Worm (Caenorhabditis elegans) whole organism, L3 larva: ENCODE results near the gene nep-13.
A peak's percentile ranks its signal among the peaks of the same experiment; 100 is the strongest.

Experiments used
- aly-2 ChIP-seq: fragments of 150-350 bp; optimal IDR thresholded peaks from 2 replicates; lab custom pipeline; 2014; ENCODE audit warnings: missing biosample characterization, missing genetic modification characterization
- ama-1 ChIP-seq: fragments of 150-350 bp; optimal IDR thresholded peaks from 2 replicates; lab custom pipeline; 2018
- ceh-28 ChIP-seq: fragments of 150-350 bp; optimal IDR thresholded peaks from 2 replicates; lab custom pipeline; 2014; ENCODE audit warnings: missing biosample characterization, missing genetic modification reagents, missing genetic modification characterization
- ceh-82 ChIP-seq: fragments of 150-350 bp; optimal IDR thresholded peaks from 2 replicates; lab custom pipeline; 2014; ENCODE audit warnings: missing biosample characterization, missing genetic modification characterization
- ceh-9 ChIP-seq: sonication (generic microtip); optimal IDR thresholded peaks from 2 replicates; lab custom pipeline; 2018; ENCODE audit warnings: missing biosample characterization, missing genetic modification characterization
- egl-27 ChIP-seq: sonication (generic microtip); optimal IDR thresholded peaks from 4 replicates; lab custom pipeline; 2017; ENCODE audit warnings: missing biosample characterization, missing genetic modification reagents, missing genetic modification characterization
- egl-5 ChIP-seq: fragments of 150-350 bp; optimal IDR thresholded peaks from 2 replicates; lab custom pipeline; 2017; ENCODE audit warnings: missing biosample characterization, missing genetic modification reagents, missing genetic modification characterization, inconsistent platforms
- elt-1 ChIP-seq: fragments of 150-350 bp; optimal IDR thresholded peaks from 2 replicates; lab custom pipeline; 2014; ENCODE audit warnings: missing biosample characterization, missing genetic modification characterization
- elt-2 ChIP-seq: sonication (generic microtip); optimal IDR thresholded peaks from 2 replicates; lab custom pipeline; 2016; ENCODE audit warnings: missing genetic modification reagents, mild to moderate bottlenecking, missing genetic modification characterization, missing compliant biosample characterization
- elt-3 ChIP-seq, 3 experiments: fragments of 150-350 bp in 1 of 3; sonication (generic microtip) in 2 of 3; optimal IDR thresholded peaks; 2 replicates in 2 of 3; 4 replicates in 1 of 3; lab custom pipeline; 2014 to 2017; ENCODE audit warnings: missing biosample characterization in 3 of 3, missing genetic modification characterization in 3 of 3
- fkh-2 ChIP-seq: fragments of 150-350 bp; optimal IDR thresholded peaks from 2 replicates; lab custom pipeline; 2014; ENCODE audit warnings: missing biosample characterization, missing genetic modification reagents, missing genetic modification characterization
- fos-1 ChIP-seq: fragments of 150-350 bp; optimal IDR thresholded peaks from 2 replicates; lab custom pipeline; 2014; ENCODE audit warnings: missing biosample characterization, missing genetic modification characterization
- hmg-11 ChIP-seq: sonication (generic microtip); optimal IDR thresholded peaks from 2 replicates; lab custom pipeline; 2016; ENCODE audit warnings: missing genetic modification characterization, missing compliant biosample characterization
- jun-1 ChIP-seq: fragments of 150-350 bp; optimal IDR thresholded peaks from 2 replicates; lab custom pipeline; 2014; ENCODE audit warnings: missing biosample characterization, missing genetic modification reagents, missing genetic modification characterization
- lin-39 ChIP-seq: fragments of 150-350 bp; optimal IDR thresholded peaks from 2 replicates; lab custom pipeline; 2018; ENCODE audit warnings: missing biosample characterization, missing genetic modification reagents, missing genetic modification characterization
- lsy-12 ChIP-seq: sonication (generic microtip); optimal IDR thresholded peaks from 2 replicates; lab custom pipeline; 2016; ENCODE audit warnings: mild to moderate bottlenecking, missing genetic modification characterization, missing compliant biosample characterization
- mdl-1 ChIP-seq: fragments of 150-350 bp; optimal IDR thresholded peaks from 2 replicates; lab custom pipeline; 2014; ENCODE audit warnings: missing biosample characterization, missing genetic modification characterization
- nfya-1 ChIP-seq: sonication (generic microtip); optimal IDR thresholded peaks from 2 replicates; lab custom pipeline; 2017; ENCODE audit warnings: missing genetic modification characterization, mild to moderate bottlenecking, missing compliant biosample characterization, antibody characterized with exemption, moderate library complexity; ENCODE audit not compliant: insufficient read depth
- nhr-11 ChIP-seq: fragments of 150-350 bp; optimal IDR thresholded peaks from 2 replicates; lab custom pipeline; 2014; ENCODE audit warnings: missing biosample characterization, missing genetic modification characterization
- nhr-12 ChIP-seq: fragments of 150-350 bp; optimal IDR thresholded peaks from 2 replicates; lab custom pipeline; 2014; ENCODE audit warnings: missing biosample characterization, missing genetic modification characterization
- nhr-23 ChIP-seq: fragments of 150-350 bp; optimal IDR thresholded peaks from 2 replicates; lab custom pipeline; 2014; ENCODE audit warnings: missing biosample characterization, missing genetic modification reagents, missing genetic modification characterization
- nhr-237 ChIP-seq: fragments of 150-350 bp; optimal IDR thresholded peaks from 2 replicates; lab custom pipeline; 2014; ENCODE audit warnings: missing biosample characterization, missing genetic modification characterization
- nhr-28 ChIP-seq: fragments of 150-350 bp; optimal IDR thresholded peaks from 2 replicates; lab custom pipeline; 2014; ENCODE audit warnings: missing biosample characterization, missing genetic modification characterization
- nhr-43 ChIP-seq: sonication (generic microtip); optimal IDR thresholded peaks from 2 replicates; lab custom pipeline; 2016; ENCODE audit warnings: mild to moderate bottlenecking, missing genetic modification characterization, missing compliant biosample characterization; ENCODE audit not compliant: poor library complexity, severe bottlenecking
- nhr-67 ChIP-seq: fragments of 150-350 bp; optimal IDR thresholded peaks from 2 replicates; lab custom pipeline; 2014; ENCODE audit warnings: missing biosample characterization, missing genetic modification characterization
- nhr-76 ChIP-seq: fragments of 150-350 bp; sonication (generic microtip); optimal IDR thresholded peaks from 5 replicates; lab custom pipeline; 2014; ENCODE audit warnings: missing biosample characterization, missing genetic modification characterization
- nhr-77 ChIP-seq: fragments of 150-350 bp; optimal IDR thresholded peaks from 2 replicates; lab custom pipeline; 2014; ENCODE audit warnings: missing biosample characterization, missing genetic modification characterization
- pha-4 ChIP-seq: fragments of 150-350 bp; optimal IDR thresholded peaks from 2 replicates; lab custom pipeline; 2014; ENCODE audit warnings: missing biosample characterization, missing genetic modification reagents, missing genetic modification characterization
- pqm-1 ChIP-seq: fragments of 150-350 bp; optimal IDR thresholded peaks from 2 replicates; lab custom pipeline; 2017; ENCODE audit warnings: missing biosample characterization, missing genetic modification characterization, inconsistent platforms
- sea-2 ChIP-seq: fragments of 150-350 bp; sonication (generic microtip); optimal IDR thresholded peaks from 4 replicates; lab custom pipeline; 2014; ENCODE audit warnings: missing biosample characterization, missing genetic modification reagents, missing genetic modification characterization
- snpc-4 ChIP-seq: fragments of 150-350 bp; optimal IDR thresholded peaks from 2 replicates; lab custom pipeline; 2014; ENCODE audit warnings: missing biosample characterization, missing genetic modification characterization
- tbx-2 ChIP-seq: sonication (generic microtip); optimal IDR thresholded peaks from 2 replicates; lab custom pipeline; 2016; ENCODE audit warnings: mild to moderate bottlenecking, missing genetic modification characterization, missing compliant biosample characterization
- unc-39 ChIP-seq: sonication (generic microtip); optimal IDR thresholded peaks from 4 replicates; lab custom pipeline; 2017; ENCODE audit warnings: missing biosample characterization, missing genetic modification characterization
- unc-62 ChIP-seq: fragments of 150-350 bp; sonication (generic microtip); optimal IDR thresholded peaks from 4 replicates; lab custom pipeline; 2014; ENCODE audit warnings: missing biosample characterization, missing genetic modification reagents, missing genetic modification characterization
- zag-1 ChIP-seq: fragments of 150-350 bp; optimal IDR thresholded peaks from 2 replicates; lab custom pipeline; 2014; ENCODE audit warnings: missing biosample characterization, missing genetic modification characterization
- ztf-11 ChIP-seq: fragments of 150-350 bp; optimal IDR thresholded peaks from 2 replicates; lab custom pipeline; 2014; ENCODE audit warnings: missing biosample characterization, missing genetic modification characterization
- ztf-4 ChIP-seq: fragments of 150-350 bp; optimal IDR thresholded peaks from 2 replicates; lab custom pipeline; 2014; ENCODE audit warnings: missing biosample characterization, missing genetic modification characterization

The nep-13 gene

ce11 chrII:3244070-3244469 lies 38.4 kb upstream of the nep-13 start, which contains the start of gene C17F4.12:
Gene C17F4.12, minus strand, starts transcription at chrII:3244170.
- no peak for TF ChIP-seq hmg-11
- TF ChIP-seq sea-2, result no peak

- no peak for TF ChIP-seq snpc-4
- no peak for TF ChIP-seq mdl-1
- no peak for TF ChIP-seq sea-2
- TF ChIP-seq nfya-1, result no peak
- TF ChIP-seq nhr-28 (tag; lab: Kevin White, UChicago), result no peak
- no peak for TF ChIP-seq elt-1
- no peak for TF ChIP-seq unc-62 (GFP tag; lab: Kevin White, UChicago)
- TF ChIP-seq zag-1 (tag; lab: Kevin White, UChicago), result no peak
- peak; percentile 50 for TF ChIP-seq elt-2 (tag; lab: Kevin White, UChicago)
- TF ChIP-seq nhr-43 (tag; lab: Kevin White, UChicago), result no peak
- TF ChIP-seq tbx-2 (tag; lab: Kevin White, UChicago), result no peak
- no peak for TF ChIP-seq nhr-67 (tag; lab: Kevin White, UChicago)
- no peak for TF ChIP-seq nhr-11 (tag; lab: Kevin White, UChicago)
- no peak for TF ChIP-seq ama-1 (lab: Kevin White, UChicago)
- TF ChIP-seq nhr-237 (tag; lab: Kevin White, UChicago), result no peak
- TF ChIP-seq egl-27 (tag; lab: Kevin White, UChicago), result no peak
- TF ChIP-seq nhr-77, result peak; percentile 54
- peak; percentile 9 for TF ChIP-seq fos-1 (tag; lab: Kevin White, UChicago)
- no peak for TF ChIP-seq jun-1 (tag; lab: Kevin White, UChicago)
- TF ChIP-seq fkh-2 (tag; lab: Kevin White, UChicago), result no peak
- TF ChIP-seq nhr-12 (tag; lab: Kevin White, UChicago), result no peak
Observed at ce11 chrII:3244758-3245157, 37.7 kb upstream of the nep-13 start.

- TF ChIP-seq aly-2 (tag; lab: Kevin White, UChicago) (no peak), pqm-1 (tag; lab: Kevin White, UChicago) (peak; percentile 96), lin-39 (tag; lab: Kevin White, UChicago) (no peak), tbx-2 (tag; lab: Kevin White, UChicago) (no peak), nhr-76 (tag; lab: Kevin White, UChicago) (no peak), elt-2 (tag; lab: Kevin White, UChicago) (peak; percentile 99), nhr-43 (tag; lab: Kevin White, UChicago) (no peak), ceh-9 (no peak), nhr-12 (tag; lab: Kevin White, UChicago) (no peak), nhr-67 (tag; lab: Kevin White, UChicago) (no peak), snpc-4 (no peak), ceh-28 (tag; lab: Kevin White, UChicago) (no peak), jun-1 (tag; lab: Kevin White, UChicago) (peak; percentile 71), pha-4 (tag; lab: Kevin White, UChicago) (no peak), elt-1 (no peak), lsy-12 (tag; lab: Kevin White, UChicago) (no peak), nhr-23 (no peak), sea-2 (no peak), hmg-11 (no peak)
- TF ChIP-seq, all 47 proteins: peak for 3
Observed at ce11 chrII:3245836-3246235, 36.6 kb upstream of the nep-13 start, which contains the start of gene C17F4.7. Gene C17F4.7, minus strand, starts transcription at chrII:3246015.

ce11 chrII:3247556-3247955 lies 34.9 kb upstream of the nep-13 start:
- no peak for TF ChIP-seq elt-3 (tag; optimal IDR thresholded peaks at IDR 0.05; lab: Kevin White, UChicago)
- TF ChIP-seq lsy-12 (tag; lab: Kevin White, UChicago), result no peak
- TF ChIP-seq ceh-28 (tag; lab: Kevin White, UChicago), result no peak
- no peak for TF ChIP-seq snpc-4
- TF ChIP-seq mdl-1, result no peak
- TF ChIP-seq pha-4 (tag; lab: Kevin White, UChicago), result no peak
- TF ChIP-seq egl-5 (tag; lab: Kevin White, UChicago), result no peak
- no peak for TF ChIP-seq unc-39
- no peak for TF ChIP-seq sea-2
- TF ChIP-seq nhr-43 (tag; lab: Kevin White, UChicago), result no peak
- no peak for TF ChIP-seq jun-1 (tag; lab: Kevin White, UChicago)
- no peak for TF ChIP-seq ztf-4
- no peak for TF ChIP-seq ceh-82
- TF ChIP-seq ztf-11 (tag; lab: Kevin White, UChicago), result no peak
- no peak for TF ChIP-seq zag-1 (tag; lab: Kevin White, UChicago)
- no peak for TF ChIP-seq nhr-28 (tag; lab: Kevin White, UChicago)
- TF ChIP-seq aly-2 (tag; lab: Kevin White, UChicago), result no peak
- TF ChIP-seq nhr-23, result no peak
- TF ChIP-seq, all 47 proteins: peak for 0
